Fruit fly (Drosophila melanogaster) whole organism, adult: ENCODE measurements around the gene CG2794.

Experiments
- CG11617 ChIP-seq: fragments of 200-800 bp; sonication (Bioruptor generic); optimal IDR thresholded peaks from 2 replicates; lab custom pipeline; 2017; ENCODE audit warnings: mild to moderate bottlenecking, missing biosample characterization, missing genetic modification reagents, missing genetic modification characterization
- CG33017 ChIP-seq: fragments of 200-800 bp; sonication (Bioruptor generic); optimal IDR thresholded peaks from 2 replicates; lab custom pipeline; 2018; ENCODE audit warnings: missing biosample characterization, mild to moderate bottlenecking, missing genetic modification characterization, moderate library complexity
- CG7045 ChIP-seq: fragments of 200-800 bp; sonication (Bioruptor generic); optimal IDR thresholded peaks from 2 replicates; lab custom pipeline; 2017; ENCODE audit warnings: missing biosample characterization, mild to moderate bottlenecking, missing genetic modification characterization
- Crg-1 ChIP-seq: fragments of 200-800 bp; sonication (Bioruptor generic); optimal IDR thresholded peaks from 2 replicates; lab custom pipeline; 2016; ENCODE audit warnings: missing biosample characterization, missing genetic modification characterization
- bab1 ChIP-seq: fragments of 200-800 bp; sonication (Bioruptor generic); optimal IDR thresholded peaks from 3 replicates; lab custom pipeline; 2019; ENCODE audit warnings: missing biosample characterization, mild to moderate bottlenecking, missing genetic modification characterization, moderate library complexity
- kay ChIP-seq: fragments of 200-800 bp; sonication (Bioruptor generic); peaks from one replicate; lab custom pipeline; 2016; ENCODE audit warnings: missing biosample characterization, missing genetic modification characterization, borderline replicate concordance
- ovo ChIP-seq: fragments of 200-800 bp; sonication (Bioruptor generic); optimal IDR thresholded peaks from 2 replicates; lab custom pipeline; 2016; ENCODE audit warnings: missing biosample characterization, missing genetic modification characterization
- tj ChIP-seq: fragments of 200-800 bp; sonication (Bioruptor generic); optimal IDR thresholded peaks from 3 replicates; lab custom pipeline; 2017; ENCODE audit warnings: missing biosample characterization, mild to moderate bottlenecking, missing genetic modification characterization, moderate library complexity

dm6 chr2L:521940-522632 lies 41.9 kb upstream of the CG2794 start:
- TF ChIP-seq CG7045 (GFP tag; lab: Kevin White, UChicago) = no peak
- TF ChIP-seq bab1 (GFP tag; lab: Kevin White, UChicago) = no peak
- TF ChIP-seq kay = no peak
- no peak for TF ChIP-seq CG11617 (GFP tag; lab: Kevin White, UChicago)
- TF ChIP-seq ovo (GFP tag; lab: Kevin White, UChicago) = no peak
- no peak for TF ChIP-seq tj (GFP tag; lab: Kevin White, UChicago)
- TF ChIP-seq CG33017 (tag; lab: Kevin White, UChicago) = no peak
- TF ChIP-seq Crg-1 (GFP tag; lab: Kevin White, UChicago) = no peak
